Worm (Caenorhabditis elegans) whole organism, L1 larva: ENCODE results near the gene C17F4.2.

ENCODE experiments used
- Y116A8C.19 ChIP-seq: sonication (generic microtip); optimal IDR thresholded peaks from 2 replicates; lab custom pipeline; 2016; ENCODE audit warnings: missing compliant biosample characterization, missing genetic modification characterization, borderline replicate concordance
- aly-2 ChIP-seq: fragments of 150-350 bp; optimal IDR thresholded peaks from 2 replicates; lab custom pipeline; 2014; ENCODE audit warnings: missing biosample characterization, missing genetic modification characterization
- dsc-1 ChIP-seq: sonication (generic microtip); optimal IDR thresholded peaks from 2 replicates; lab custom pipeline; 2016; ENCODE audit warnings: mild to moderate bottlenecking, missing genetic modification characterization, missing compliant biosample characterization
- fos-1 ChIP-seq: fragments of 150-350 bp; optimal IDR thresholded peaks from 2 replicates; lab custom pipeline; 2014; ENCODE audit warnings: missing biosample characterization, missing genetic modification characterization
- mdl-1 ChIP-seq, 2 experiments: fragments of 150-350 bp; optimal IDR thresholded peaks; 2 replicates each; lab custom pipeline; 2014 to 2017; ENCODE audit warnings: missing biosample characterization in 2 of 2, missing genetic modification characterization in 2 of 2, inconsistent platforms in 1 of 2
- nhr-237 ChIP-seq: fragments of 150-350 bp; optimal IDR thresholded peaks from 2 replicates; lab custom pipeline; 2014; ENCODE audit warnings: missing biosample characterization, missing genetic modification characterization
- pqm-1 ChIP-seq: sonication (generic microtip); optimal IDR thresholded peaks from 3 replicates; lab custom pipeline; 2017; ENCODE audit warnings: missing biosample characterization, missing genetic modification characterization
- unc-62 ChIP-seq: fragments of 150-350 bp; optimal IDR thresholded peaks from 2 replicates; lab custom pipeline; 2014; ENCODE audit warnings: missing biosample characterization, missing genetic modification reagents, missing genetic modification characterization
- ztf-4 ChIP-seq: fragments of 150-350 bp; optimal IDR thresholded peaks from 2 replicates; lab custom pipeline; 2014; ENCODE audit warnings: missing biosample characterization, missing genetic modification characterization

DNA sequence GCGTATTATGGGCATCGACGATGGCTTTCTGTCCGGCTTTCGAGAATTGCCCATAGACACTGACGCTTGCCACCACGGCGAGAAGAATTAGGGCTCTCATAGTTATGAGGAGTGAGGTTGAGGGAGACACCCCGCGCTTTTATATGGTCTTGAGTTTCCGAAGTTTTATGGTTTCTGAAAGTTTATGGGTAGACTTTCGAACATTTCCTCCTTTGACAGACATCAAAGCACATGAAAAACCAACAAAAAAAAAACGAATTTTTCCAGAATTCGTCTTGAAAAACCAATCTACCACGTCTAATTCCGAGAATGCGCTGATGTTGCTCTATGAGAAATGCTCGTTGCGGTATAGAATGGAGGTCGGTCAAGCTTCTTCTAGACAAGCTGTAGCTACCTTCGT, 36.1 kb downstream of the C17F4.2 start, which contains the start of gene scl-15:
- TF ChIP-seq ztf-4 (tag; lab: Kevin White, UChicago) (no peak), dsc-1 (tag; lab: Kevin White, UChicago) (no peak), Y116A8C.19 (tag; lab: Kevin White, UChicago) (no peak), pqm-1 (no peak), nhr-237 (tag; lab: Kevin White, UChicago) (no peak), fos-1 (no peak), unc-62 (no peak), aly-2 (no peak), mdl-1 (tag; optimal IDR thresholded peaks at IDR 0.05; lab: Kevin White, UChicago) (no peak)
